Fruit fly (Drosophila melanogaster): ENCODE measurements around the gene CG6527.

CG6527 gene

DNA sequence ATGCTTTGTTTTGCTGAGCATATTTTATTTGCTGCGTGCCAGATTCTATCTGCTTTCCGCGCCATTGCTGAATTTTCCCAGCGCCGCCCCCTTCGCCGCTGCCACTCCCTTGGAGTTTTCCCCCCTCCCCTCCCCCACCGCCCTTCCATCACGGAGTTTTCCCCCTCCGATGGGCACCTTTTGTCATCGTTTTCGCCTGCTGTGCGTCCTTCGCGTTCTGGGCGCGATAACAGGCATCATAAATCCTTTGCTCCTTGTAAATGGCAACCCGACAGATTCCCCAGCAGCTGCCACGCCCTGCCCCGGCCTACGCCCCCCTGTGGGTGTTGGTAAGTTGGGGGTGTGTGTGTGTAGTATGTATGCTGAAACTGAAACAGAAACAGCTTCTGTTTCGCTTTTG, 45.5 kb downstream of the CG6527 start:
- TF ChIP-seq CG8159 (tag; optimal IDR thresholded peaks at IDR 0.05) (no peak), CG10348 (GFP tag; IDR thresholded peaks at IDR 0.05) (no peak), fd96Ca (GFP tag; IDR thresholded peaks at IDR 0.05) (no peak), CG13204 (GFP tag; optimal IDR thresholded peaks at IDR 0.05) (no peak), rn (GFP tag; IDR thresholded peaks at IDR 0.05) (no peak), CG15710 (tag; optimal IDR thresholded peaks at IDR 0.05) (no peak), CG34367 (tag; optimal IDR thresholded peaks at IDR 0.05) (no peak), CG9948 (tag; optimal IDR thresholded peaks at IDR 0.05) (no peak), CG12605 (GFP tag; IDR thresholded peaks at IDR 0.05) (no peak), CG8301 (tag; optimal IDR thresholded peaks at IDR 0.05) (no peak), CG4496 (GFP tag; IDR thresholded peaks at IDR 0.05) (no peak), Ets98B (GFP tag; IDR thresholded peaks at IDR 0.05) (no peak), Snoo (tag; optimal IDR thresholded peaks at IDR 0.05) (no peak), gl (tag; optimal IDR thresholded peaks at IDR 0.05) (no peak), Pif1B (GFP tag; optimal IDR thresholded peaks at IDR 0.05) (no peak)

DNA sequence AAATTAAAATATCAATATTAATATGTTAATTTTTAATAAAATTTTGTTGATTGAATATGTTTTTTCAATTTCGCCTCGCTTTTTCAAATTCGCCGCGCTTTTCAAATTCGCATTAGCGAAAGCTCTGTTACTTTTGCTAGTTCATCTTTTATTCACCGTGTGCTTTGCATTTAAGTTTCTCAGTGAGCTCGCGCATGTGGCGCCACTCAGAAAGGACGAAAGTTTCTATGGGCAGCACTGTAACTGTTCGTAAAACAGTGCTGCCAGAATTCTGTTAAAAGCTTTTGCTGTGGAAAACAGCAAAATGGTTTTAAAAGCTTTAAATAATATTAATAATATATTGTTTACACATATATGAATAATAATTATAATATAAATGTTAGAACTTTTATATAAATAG, 50.9 kb downstream of the CG6527 start:
- TF ChIP-seq CG4496 (GFP tag; IDR thresholded peaks at IDR 0.05) (no peak), gl (tag; optimal IDR thresholded peaks at IDR 0.05) (no peak), EcR (GFP tag; optimal IDR thresholded peaks at IDR 0.05) (no peak), CG10348 (GFP tag; IDR thresholded peaks at IDR 0.05) (no peak), CG12605 (GFP tag; IDR thresholded peaks at IDR 0.05) (no peak), CG32121 (GFP tag; IDR thresholded peaks at IDR 0.05) (no peak), CG8159 (tag; optimal IDR thresholded peaks at IDR 0.05) (no peak), CG34367 (tag; optimal IDR thresholded peaks at IDR 0.05) (no peak), Pif1B (GFP tag; optimal IDR thresholded peaks at IDR 0.05) (no peak), D1 (tag; optimal IDR thresholded peaks at IDR 0.05) (no peak), fd96Ca (GFP tag; IDR thresholded peaks at IDR 0.05) (no peak), Snoo (tag; optimal IDR thresholded peaks at IDR 0.05) (no peak), CG17806 (tag; optimal IDR thresholded peaks at IDR 0.05) (no peak), CG15710 (tag; optimal IDR thresholded peaks at IDR 0.05) (no peak), CG9948 (tag; optimal IDR thresholded peaks at IDR 0.05) (no peak), rn (GFP tag; IDR thresholded peaks at IDR 0.05) (no peak), CG8301 (tag; optimal IDR thresholded peaks at IDR 0.05) (no peak), Ets98B (GFP tag; IDR thresholded peaks at IDR 0.05) (no peak)
